Fruit fly (Drosophila melanogaster): ENCODE results near the gene CG8500.

DNA sequence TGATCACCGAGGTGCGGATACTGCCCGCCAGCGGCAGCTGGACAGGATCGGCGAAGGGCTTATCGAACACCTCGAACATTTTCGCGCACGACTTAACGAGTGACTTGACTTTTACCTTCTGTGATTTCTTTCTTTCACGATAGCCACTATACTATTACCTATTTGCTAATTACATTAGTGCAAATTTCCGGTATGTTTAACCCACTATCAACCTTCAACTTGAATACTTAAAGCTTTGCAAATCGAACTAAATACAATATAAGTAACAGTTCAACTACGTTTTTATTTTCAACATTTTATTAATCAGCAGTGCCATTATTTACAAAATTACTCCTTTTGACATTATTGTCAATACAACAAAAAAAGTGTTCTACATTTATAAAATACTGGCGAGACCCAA is 32.4 kb downstream of the CG8500 start, which contains the start of gene CG16904:
- TF ChIP-seq Pif1B (GFP tag; optimal IDR thresholded peaks at IDR 0.05) (no peak), Pif1A (GFP tag; optimal IDR thresholded peaks at IDR 0.05) (no peak), CG9948 (tag; optimal IDR thresholded peaks at IDR 0.05) (no peak), CG34367 (tag; optimal IDR thresholded peaks at IDR 0.05) (no peak), rn (GFP tag; IDR thresholded peaks at IDR 0.05) (no peak), CG32121 (GFP tag; IDR thresholded peaks at IDR 0.05) (no peak), gl (tag; optimal IDR thresholded peaks at IDR 0.05) (no peak), Snoo (tag; optimal IDR thresholded peaks at IDR 0.05) (no peak), CG10348 (GFP tag; IDR thresholded peaks at IDR 0.05) (no peak), Ets98B (GFP tag; IDR thresholded peaks at IDR 0.05) (no peak), CG12605 (GFP tag; IDR thresholded peaks at IDR 0.05) (no peak), CG8159 (tag; optimal IDR thresholded peaks at IDR 0.05) (no peak), CG8301 (tag; optimal IDR thresholded peaks at IDR 0.05) (no peak)

Data from whole organism, pupa.